Fruit fly (Drosophila melanogaster): ENCODE data around the gene cac.

DNA sequence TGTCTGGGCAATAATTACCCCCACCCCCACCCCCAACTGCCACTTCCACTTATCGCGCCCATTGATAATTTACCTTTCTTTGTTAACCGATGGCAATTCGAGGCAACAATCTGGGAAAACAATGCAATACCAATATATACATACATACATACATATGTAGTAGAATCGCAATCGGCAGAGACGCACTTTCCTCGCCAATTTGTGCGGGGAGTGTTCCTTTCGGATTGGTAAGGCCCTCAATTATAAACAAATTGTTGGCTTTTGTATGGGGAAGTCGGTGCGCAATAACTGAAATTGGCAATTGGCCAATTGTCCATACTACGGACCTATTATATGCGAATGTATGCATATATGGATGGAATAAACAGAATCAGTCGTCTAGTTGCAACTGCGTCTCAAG, 61.2 kb downstream of the cac start:
- no peak for TF ChIP-seq Hr96 (GFP tag; optimal IDR thresholded peaks at IDR 0.05)
- no peak for TF ChIP-seq pad (GFP tag; optimal IDR thresholded peaks at IDR 0.05)
- TF ChIP-seq kay (GFP tag; ENCODE audit: borderline replicate concordance): no peak
- TF ChIP-seq bab1 (GFP tag; optimal IDR thresholded peaks at IDR 0.05): no peak
- no peak for TF ChIP-seq ovo (GFP tag; optimal IDR thresholded peaks at IDR 0.05)
- no peak for TF ChIP-seq CG14711 (tag; optimal IDR thresholded peaks at IDR 0.05)
- no peak for TF ChIP-seq CG7101 (tag; optimal IDR thresholded peaks at IDR 0.05)
- TF ChIP-seq toe (GFP tag; optimal IDR thresholded peaks at IDR 0.05): no peak
- no peak for TF ChIP-seq CG7045 (GFP tag; optimal IDR thresholded peaks at IDR 0.05)
- TF ChIP-seq CG33017 (tag; optimal IDR thresholded peaks at IDR 0.05): no peak
